Fruit fly (Drosophila melanogaster) whole organism, embryonic: Measurements from ENCODE around the gene dbr.
A peak's percentile ranks its signal among the peaks of the same experiment; 100 is the strongest.

ENCODE experiments used
- Ada2b ChIP-seq: fragments of 200-800 bp; sonication (Bioruptor generic); IDR thresholded peaks from 2 replicates; pipeline ENCODE4 v1.3.6; 2022; ENCODE audit warnings: missing biosample characterization, missing genetic modification characterization
- CG10209 ChIP-seq: fragments of 200-800 bp; sonication (Bioruptor generic); optimal IDR thresholded peaks from 3 replicates; lab custom pipeline; 2017; ENCODE audit warnings: missing biosample characterization, mild to moderate bottlenecking, missing genetic modification characterization, missing genetic modification reagents
- CG10321 ChIP-seq: fragments of 200-800 bp; sonication (Bioruptor generic); IDR thresholded peaks from 2 replicates; pipeline ENCODE4 v1.3.6; 2022; ENCODE audit warnings: missing biosample characterization, missing genetic modification characterization
- CG12219 ChIP-seq: fragments of 200-800 bp; sonication (Bioruptor generic); optimal IDR thresholded peaks from 3 replicates; lab custom pipeline; 2018; ENCODE audit warnings: missing biosample characterization, mild to moderate bottlenecking, missing genetic modification characterization
- CG13424 ChIP-seq: fragments of 200-800 bp; sonication (Bioruptor generic); optimal IDR thresholded peaks from 2 replicates; lab custom pipeline; 2019; ENCODE audit warnings: missing biosample characterization, mild to moderate bottlenecking, missing genetic modification characterization, moderate library complexity
- CG14710 ChIP-seq: fragments of 200-800 bp; sonication (Bioruptor generic); optimal IDR thresholded peaks from 3 replicates; lab custom pipeline; 2019; ENCODE audit warnings: missing biosample characterization, mild to moderate bottlenecking, missing genetic modification characterization, moderate library complexity
- CG15011 ChIP-seq: fragments of 200-800 bp; sonication (Bioruptor generic); optimal IDR thresholded peaks from 3 replicates; lab custom pipeline; 2018; ENCODE audit warnings: missing biosample characterization, mild to moderate bottlenecking, missing genetic modification characterization
- CG1602 ChIP-seq: fragments of 200-800 bp; sonication (Bioruptor generic); optimal IDR thresholded peaks from 3 replicates; lab custom pipeline; 2016; ENCODE audit warnings: missing biosample characterization, missing genetic modification characterization
- CG16779 ChIP-seq: fragments of 200-800 bp; sonication (Bioruptor generic); IDR thresholded peaks from 2 replicates; pipeline ENCODE4 v1.3.6; 2022; ENCODE audit warnings: missing biosample characterization, missing genetic modification characterization
- CG16863 ChIP-seq: fragments of 200-800 bp; sonication (Bioruptor generic); optimal IDR thresholded peaks from 3 replicates; lab custom pipeline; 2016; ENCODE audit warnings: missing biosample characterization, missing genetic modification characterization
- CG17568 ChIP-seq: fragments of 200-800 bp; sonication (Bioruptor generic); optimal IDR thresholded peaks from 2 replicates; lab custom pipeline; 2018; ENCODE audit warnings: missing biosample characterization, mild to moderate bottlenecking, missing genetic modification characterization, moderate library complexity
- CG18764 ChIP-seq: fragments of 200-800 bp; sonication (Bioruptor generic); optimal IDR thresholded peaks from 3 replicates; lab custom pipeline; 2016; ENCODE audit warnings: missing biosample characterization, missing genetic modification characterization
- CG2712 ChIP-seq: fragments of 200-800 bp; optimal IDR thresholded peaks from 3 replicates; lab custom pipeline; 2019; ENCODE audit warnings: missing biosample characterization, mild to moderate bottlenecking, missing genetic modification characterization, moderate library complexity
- CG31365 ChIP-seq: fragments of 200-800 bp; sonication (Bioruptor generic); optimal IDR thresholded peaks from 2 replicates; lab custom pipeline; 2018; ENCODE audit warnings: missing biosample characterization, mild to moderate bottlenecking, missing genetic modification characterization
- CG3163 ChIP-seq: fragments of 200-800 bp; sonication (Bioruptor generic); optimal IDR thresholded peaks from 3 replicates; lab custom pipeline; 2016; ENCODE audit warnings: missing biosample characterization, missing genetic modification characterization
- CG3407 ChIP-seq: fragments of 200-800 bp; sonication (Bioruptor generic); optimal IDR thresholded peaks from 2 replicates; lab custom pipeline; 2018; ENCODE audit warnings: missing biosample characterization, mild to moderate bottlenecking, missing genetic modification characterization
- CG3838 ChIP-seq: fragments of 200-800 bp; sonication (Bioruptor generic); optimal IDR thresholded peaks from 3 replicates; lab custom pipeline; 2016; ENCODE audit warnings: missing biosample characterization, missing genetic modification characterization
- CG5245 ChIP-seq: fragments of 200-800 bp; sonication (Bioruptor generic); optimal IDR thresholded peaks from 3 replicates; lab custom pipeline; 2016; ENCODE audit warnings: missing biosample characterization, missing genetic modification characterization
- CG5953 ChIP-seq: fragments of 200-800 bp; sonication (Bioruptor generic); IDR thresholded peaks from 2 replicates; pipeline ENCODE4 v1.3.6; 2022; ENCODE audit warnings: missing biosample characterization, missing genetic modification characterization
- CG6175 ChIP-seq: fragments of 200-800 bp; sonication (Bioruptor generic); IDR thresholded peaks from 3 replicates; pipeline ENCODE4 v1.3.6; 2022; ENCODE audit warnings: missing biosample characterization, missing genetic modification characterization
- CG6272 ChIP-seq: fragments of 200-800 bp; sonication (Bioruptor generic); IDR thresholded peaks from 2 replicates; pipeline ENCODE4 v1.3.6; 2022; ENCODE audit warnings: missing biosample characterization, missing genetic modification characterization
- CG6791 ChIP-seq: fragments of 200-800 bp; sonication (Bioruptor generic); IDR thresholded peaks from 3 replicates; pipeline ENCODE4 v1.3.6; 2022; ENCODE audit warnings: missing biosample characterization, missing genetic modification characterization; ENCODE audit not compliant: partially characterized antibody
- CG7372 ChIP-seq: fragments of 200-800 bp; sonication (Bioruptor generic); IDR thresholded peaks from 2 replicates; pipeline ENCODE4 v1.3.6; 2022; ENCODE audit warnings: missing biosample characterization, missing genetic modification characterization
- CG7963 ChIP-seq: fragments of 200-800 bp; sonication (Bioruptor generic); IDR thresholded peaks from 3 replicates; pipeline ENCODE4 v1.3.6; 2022; ENCODE audit warnings: missing biosample characterization, missing genetic modification characterization; ENCODE audit not compliant: partially characterized antibody
- CG7987 ChIP-seq: fragments of 200-800 bp; sonication (Bioruptor generic); optimal IDR thresholded peaks from 2 replicates; lab custom pipeline; 2018; ENCODE audit warnings: missing biosample characterization, mild to moderate bottlenecking, missing genetic modification characterization, moderate library complexity
- CG8281 ChIP-seq: fragments of 200-800 bp; sonication (Bioruptor generic); optimal IDR thresholded peaks from 2 replicates; lab custom pipeline; 2018; ENCODE audit warnings: missing biosample characterization, mild to moderate bottlenecking, missing genetic modification characterization, moderate library complexity
- CG9932 ChIP-seq: fragments of 200-800 bp; sonication (Bioruptor generic); IDR thresholded peaks from 2 replicates; pipeline ENCODE4 v1.3.6; 2022; ENCODE audit warnings: missing biosample characterization, missing genetic modification characterization
- Chrac-16 ChIP-seq: fragments of 200-800 bp; sonication (Bioruptor generic); optimal IDR thresholded peaks from 3 replicates; lab custom pipeline; 2016; ENCODE audit warnings: missing biosample characterization, missing genetic modification characterization
- Dip2 ChIP-seq: fragments of 200-800 bp; sonication (Bioruptor generic); IDR thresholded peaks from 2 replicates; pipeline ENCODE4 v1.3.6; 2022; ENCODE audit warnings: missing biosample characterization, missing genetic modification characterization
- Drgx ChIP-seq: fragments of 200-800 bp; sonication (Bioruptor generic); IDR thresholded peaks from 2 replicates; pipeline ENCODE4 v1.3.6; 2022; ENCODE audit warnings: missing biosample characterization, missing genetic modification characterization
- HLH3B ChIP-seq: fragments of 200-800 bp; sonication (Bioruptor generic); IDR thresholded peaks from 2 replicates; pipeline ENCODE4 v1.3.6; 2022; ENCODE audit warnings: missing biosample characterization, missing genetic modification characterization
- Hand ChIP-seq: fragments of 200-800 bp; sonication (Bioruptor generic); optimal IDR thresholded peaks from 2 replicates; lab custom pipeline; 2017; ENCODE audit warnings: mild to moderate bottlenecking, missing biosample characterization, missing genetic modification reagents, missing genetic modification characterization
- Hr51 ChIP-seq, 2 experiments: fragments of 200-800 bp; sonication (Bioruptor generic); optimal IDR thresholded peaks; 2 replicates in 1 of 2; 3 replicates in 1 of 2; lab custom pipeline; 2016 to 2018; ENCODE audit warnings: missing biosample characterization in 2 of 2, missing genetic modification characterization in 2 of 2, mild to moderate bottlenecking in 1 of 2, moderate library complexity in 1 of 2
- Max ChIP-seq: fragments of 200-800 bp; sonication (Bioruptor generic); optimal IDR thresholded peaks from 2 replicates; lab custom pipeline; 2016; ENCODE audit warnings: missing biosample characterization, mild to moderate bottlenecking, missing genetic modification characterization
- Sin3A ChIP-seq: fragments of >200 bp; optimal IDR thresholded peaks from 2 replicates; lab custom pipeline; 2018
- Spps ChIP-seq: fragments of 200-800 bp; sonication (Bioruptor generic); optimal IDR thresholded peaks from 2 replicates; lab custom pipeline; 2018; ENCODE audit warnings: missing biosample characterization, mild to moderate bottlenecking, missing genetic modification characterization
- TFAM ChIP-seq: fragments of 200-800 bp; sonication (Bioruptor generic); optimal IDR thresholded peaks from 2 replicates; lab custom pipeline; 2017; ENCODE audit warnings: missing biosample characterization, missing genetic modification characterization, inconsistent platforms
- az2 ChIP-seq: fragments of 200-800 bp; sonication (Bioruptor generic); optimal IDR thresholded peaks from 3 replicates; lab custom pipeline; 2016; ENCODE audit warnings: missing biosample characterization, missing genetic modification characterization
- dpn ChIP-seq, 2 experiments: fragments of 200-800 bp; sonication (Bioruptor generic); optimal IDR thresholded peaks; 3 replicates each; lab custom pipeline; 2016; ENCODE audit warnings: missing biosample characterization in 2 of 2, missing genetic modification characterization in 2 of 2
- fd102C ChIP-seq: fragments of 200-800 bp; sonication (Bioruptor generic); optimal IDR thresholded peaks from 2 replicates; lab custom pipeline; 2018; ENCODE audit warnings: missing biosample characterization, mild to moderate bottlenecking, missing genetic modification characterization, moderate library complexity
- gce ChIP-seq: fragments of 200-800 bp; sonication (Bioruptor generic); IDR thresholded peaks from 3 replicates; pipeline ENCODE4 v1.3.6; 2022; ENCODE audit warnings: missing biosample characterization, missing genetic modification characterization
- insv ChIP-seq, 2 experiments: fragments of 200-800 bp; sonication (Bioruptor generic); optimal IDR thresholded peaks; 3 replicates each; lab custom pipeline; 2016 to 2018; ENCODE audit warnings: missing biosample characterization in 2 of 2, missing genetic modification characterization in 2 of 2
- lmd ChIP-seq: fragments of 200-800 bp; sonication (Bioruptor generic); IDR thresholded peaks from 2 replicates; pipeline ENCODE4 v1.3.6; 2022; ENCODE audit warnings: missing biosample characterization, missing genetic modification characterization
- pzg ChIP-seq: fragments of 200-800 bp; sonication (Bioruptor generic); optimal IDR thresholded peaks from 3 replicates; lab custom pipeline; 2018; ENCODE audit warnings: missing biosample characterization, mild to moderate bottlenecking, missing genetic modification characterization, moderate library complexity
- sc ChIP-seq, 3 experiments: fragments of >200 bp in 2 of 3; fragments of 200-800 bp in 1 of 3; sonication (Bioruptor generic) in 1 of 3; optimal IDR thresholded peaks; 2 replicates in 2 of 3; 3 replicates in 1 of 3; lab custom pipeline; 2017; ENCODE audit warnings: mild to moderate bottlenecking in 1 of 3, missing biosample characterization in 1 of 3, missing genetic modification characterization in 1 of 3, missing genetic modification reagents in 1 of 3
- stwl ChIP-seq: fragments of 200-800 bp; sonication (Bioruptor generic); optimal IDR thresholded peaks from 3 replicates; lab custom pipeline; 2018; ENCODE audit warnings: missing biosample characterization, mild to moderate bottlenecking, missing genetic modification characterization, moderate library complexity
- trem ChIP-seq: fragments of 200-800 bp; optimal IDR thresholded peaks from 3 replicates; lab custom pipeline; 2019; ENCODE audit warnings: missing biosample characterization, mild to moderate bottlenecking, missing genetic modification characterization, moderate library complexity
- vfl ChIP-seq: fragments of 200-800 bp; sonication (Bioruptor generic); optimal IDR thresholded peaks from 2 replicates; lab custom pipeline; 2016; ENCODE audit warnings: missing biosample characterization, missing genetic modification characterization

dbr gene

DNA sequence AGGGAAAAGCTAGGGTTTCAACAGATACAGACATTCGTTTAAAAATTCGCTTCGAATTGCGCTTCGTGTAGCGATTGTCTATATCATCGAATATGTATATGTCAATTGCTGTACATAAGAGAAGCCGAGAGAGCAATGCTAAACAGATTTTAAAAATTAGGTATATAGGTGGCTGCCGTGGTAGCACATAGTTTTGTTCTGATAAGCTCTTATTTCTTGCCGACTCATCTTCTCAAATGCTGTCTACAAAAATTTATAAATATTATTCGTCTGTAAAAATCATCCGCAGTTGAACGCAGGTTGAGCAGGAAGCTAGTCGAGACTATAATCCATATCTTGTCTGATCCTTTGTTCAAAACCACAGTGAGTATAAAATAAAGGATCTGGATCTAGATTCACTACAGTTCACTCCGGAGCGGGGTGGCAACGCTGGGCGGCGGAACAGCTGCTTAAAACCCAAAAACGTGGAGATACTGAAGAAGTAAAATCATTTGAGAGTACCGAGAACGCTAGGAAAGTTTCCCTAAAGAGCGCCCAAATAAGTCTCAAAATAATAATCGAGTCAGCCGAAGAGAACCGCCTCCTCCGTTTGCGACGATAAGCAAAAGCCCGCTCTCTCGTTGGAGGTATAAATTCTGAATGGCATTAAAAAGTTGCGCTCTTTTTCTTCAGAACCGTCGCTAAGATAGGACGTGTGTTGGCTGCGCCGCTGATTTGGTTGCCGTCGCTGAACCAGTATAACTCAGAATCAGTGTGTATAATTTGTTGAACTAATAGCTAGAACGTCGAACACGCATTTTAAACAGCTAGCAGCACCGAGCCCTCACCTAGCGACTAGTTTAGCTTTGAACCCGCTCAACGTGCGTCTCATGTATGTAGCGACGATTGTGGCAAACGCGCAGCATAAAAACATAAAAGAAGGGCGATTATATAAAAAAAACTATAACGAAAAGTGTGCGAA, 41.5 kb downstream of the dbr start (continued):
- TF ChIP-seq Hr51 (GFP tag; optimal IDR thresholded peaks at IDR 0.05; lab: Kevin White, UChicago) (no peak), CG16863 (GFP tag; lab: Kevin White, UChicago) (no peak), CG7372 (GFP tag; lab: Robert Waterston, UW) (no peak), Sin3A (lab: Kevin White, UChicago) (no peak), Chrac-16 (GFP tag; lab: Kevin White, UChicago) (no peak), sc (optimal IDR thresholded peaks at IDR 0.05; lab: Kevin White, UChicago) (no peak), sc (GFP tag; optimal IDR thresholded peaks at IDR 0.05; lab: Kevin White, UChicago) (no peak), gce (GFP tag; lab: Robert Waterston, UW) (no peak), CG5953 (GFP tag; lab: Robert Waterston, UW) (no peak), Dip2 (GFP tag; lab: Robert Waterston, UW) (no peak), CG6272 (GFP tag; lab: Robert Waterston, UW) (no peak), CG18764 (no peak), TFAM (GFP tag; lab: Kevin White, UChicago) (no peak), insv (GFP tag; optimal IDR thresholded peaks at IDR 0.05; lab: Kevin White, UChicago) (no peak), CG3163 (GFP tag; lab: Kevin White, UChicago) (peak; percentile 98), CG15011 (GFP tag; lab: Kevin White, UChicago) (no peak), az2 (GFP tag; lab: Kevin White, UChicago) (no peak), fd102C (no peak), CG31365 (tag; lab: Kevin White, UChicago) (peak; percentile 36), CG7987 (peak; percentile 56), CG6175 (GFP tag; lab: Robert Waterston, UW) (peak; percentile 24; the same call in 1 of the 3 replicates), Max (GFP tag; lab: Kevin White, UChicago) (peak; percentile 31), pzg (GFP tag; lab: Kevin White, UChicago) (peak; percentile 63), vfl (GFP tag; lab: Kevin White, UChicago) (no peak), Ada2b (GFP tag; lab: Robert Waterston, UW) (no peak), CG12219 (peak; percentile 15), Spps (tag; lab: Kevin White, UChicago) (no peak), CG7963 (GFP tag; lab: Robert Waterston, UW) (no peak), CG14710 (tag; lab: Kevin White, UChicago) (peak; percentile 16), CG9932 (GFP tag; lab: Robert Waterston, UW) (0 out of 2 replicates have a peak, but pooled peaks have one; percentile 29), CG6791 (no peak), CG17568 (GFP tag; lab: Kevin White, UChicago) (peak; percentile 42), Hand (GFP tag; lab: Kevin White, UChicago) (peak; percentile 60), trem (tag; lab: Kevin White, UChicago) (peak; percentile 31), Drgx (peak; percentile 5; the same call in 1 of the 2 replicates), CG10321 (GFP tag; lab: Robert Waterston, UW) (no peak), CG5245 (GFP tag; lab: Kevin White, UChicago) (no peak), CG2712 (peak; percentile 25), dpn (GFP tag; optimal IDR thresholded peaks at IDR 0.05; lab: Kevin White, UChicago) (no peak), lmd (no peak), stwl (peak; percentile 46), CG13424 (peak; percentile 0), CG10209 (no peak), CG3407 (GFP tag; lab: Kevin White, UChicago) (no peak), HLH3B (no peak), CG3838 (GFP tag; lab: Kevin White, UChicago) (no peak), CG1602 (GFP tag; lab: Kevin White, UChicago) (no peak), CG8281 (tag; lab: Kevin White, UChicago) (no peak), CG16779 (GFP tag; lab: Robert Waterston, UW) (no peak)
